Worm (Caenorhabditis elegans) whole organism, L2 larva: ENCODE results near the gene Y67A10A.11.

Experiments
- C34F6.9 ChIP-seq: fragments of 150-350 bp; optimal IDR thresholded peaks from 2 replicates; lab custom pipeline; 2014; ENCODE audit warnings: missing biosample characterization, missing genetic modification characterization
- F13H6.1 ChIP-seq: sonication (generic microtip); optimal IDR thresholded peaks from 2 replicates; lab custom pipeline; 2016; ENCODE audit warnings: missing genetic modification characterization, missing compliant biosample characterization
- R02D3.7 ChIP-seq: fragments of 150-350 bp; optimal IDR thresholded peaks from 2 replicates; lab custom pipeline; 2014; ENCODE audit warnings: missing biosample characterization, missing genetic modification characterization
- Y55F3AM.14 ChIP-seq: fragments of 200-800 bp; sonication (Bioruptor generic); optimal IDR thresholded peaks from 2 replicates; lab custom pipeline; 2018; ENCODE audit warnings: mild to moderate bottlenecking, missing genetic modification characterization, missing compliant biosample characterization
- ama-1 ChIP-seq: fragments of 150-350 bp; optimal IDR thresholded peaks from 2 replicates; lab custom pipeline; 2018; ENCODE audit warnings: inconsistent platforms
- blmp-1 ChIP-seq: sonication (generic microtip); optimal IDR thresholded peaks from 2 replicates; lab custom pipeline; 2017; ENCODE audit warnings: missing genetic modification characterization, mild to moderate bottlenecking, missing compliant biosample characterization, antibody characterized with exemption, moderate library complexity; ENCODE audit not compliant: insufficient read depth
- ceh-16 ChIP-seq: fragments of 150-350 bp; optimal IDR thresholded peaks from 2 replicates; lab custom pipeline; 2014; ENCODE audit warnings: missing biosample characterization, missing genetic modification characterization
- ceh-82 ChIP-seq: fragments of 150-350 bp; optimal IDR thresholded peaks from 2 replicates; lab custom pipeline; 2014; ENCODE audit warnings: missing biosample characterization, missing genetic modification characterization
- crh-2 ChIP-seq: sonication (generic microtip); optimal IDR thresholded peaks from 2 replicates; lab custom pipeline; 2017; ENCODE audit warnings: missing biosample characterization, missing genetic modification characterization
- egl-27 ChIP-seq: sonication (generic microtip); optimal IDR thresholded peaks from 3 replicates; lab custom pipeline; 2017; ENCODE audit warnings: missing biosample characterization, missing genetic modification reagents, missing genetic modification characterization
- elt-1 ChIP-seq: fragments of 150-350 bp; optimal IDR thresholded peaks from 2 replicates; lab custom pipeline; 2014; ENCODE audit warnings: missing biosample characterization, missing genetic modification characterization
- elt-3 ChIP-seq: sonication (generic microtip); optimal IDR thresholded peaks from 2 replicates; lab custom pipeline; 2017; ENCODE audit warnings: missing biosample characterization, missing genetic modification characterization
- fos-1 ChIP-seq: fragments of 150-350 bp; optimal IDR thresholded peaks from 2 replicates; lab custom pipeline; 2014; ENCODE audit warnings: missing biosample characterization, missing genetic modification characterization
- gmeb-1 ChIP-seq: fragments of 150-350 bp; optimal IDR thresholded peaks from 2 replicates; lab custom pipeline; 2014; ENCODE audit warnings: missing biosample characterization, missing genetic modification characterization
- lin-11 ChIP-seq: fragments of 150-350 bp; sonication (generic microtip); optimal IDR thresholded peaks from 2 replicates; lab custom pipeline; 2014; ENCODE audit warnings: missing biosample characterization, missing genetic modification characterization, inconsistent platforms, mixed read lengths
- lin-13 ChIP-seq: fragments of 150-350 bp; optimal IDR thresholded peaks from 2 replicates; lab custom pipeline; 2014; ENCODE audit warnings: missing biosample characterization, missing genetic modification reagents, missing genetic modification characterization
- lin-39 ChIP-seq: fragments of 150-350 bp; optimal IDR thresholded peaks from 2 replicates; lab custom pipeline; 2014; ENCODE audit warnings: missing biosample characterization, missing genetic modification reagents, missing genetic modification characterization
- mbf-1 ChIP-seq: sonication (generic microtip); optimal IDR thresholded peaks from 2 replicates; lab custom pipeline; 2017; ENCODE audit warnings: missing biosample characterization, missing genetic modification characterization
- nhr-10 ChIP-seq: sonication (generic microtip); optimal IDR thresholded peaks from 2 replicates; lab custom pipeline; 2017; ENCODE audit warnings: missing biosample characterization, missing genetic modification characterization
- nhr-12 ChIP-seq: fragments of 150-350 bp; optimal IDR thresholded peaks from 2 replicates; lab custom pipeline; 2014; ENCODE audit warnings: missing biosample characterization, missing genetic modification characterization
- nhr-129 ChIP-seq: fragments of 150-350 bp; optimal IDR thresholded peaks from 2 replicates; lab custom pipeline; 2014; ENCODE audit warnings: missing biosample characterization, missing genetic modification characterization
- nhr-21 ChIP-seq: fragments of 150-350 bp; optimal IDR thresholded peaks from 2 replicates; lab custom pipeline; 2014; ENCODE audit warnings: missing biosample characterization, missing genetic modification characterization
- nhr-23 ChIP-seq: fragments of 150-350 bp; optimal IDR thresholded peaks from 2 replicates; lab custom pipeline; 2014; ENCODE audit warnings: missing biosample characterization, missing genetic modification reagents, missing genetic modification characterization
- nhr-237 ChIP-seq: fragments of 150-350 bp; optimal IDR thresholded peaks from 2 replicates; lab custom pipeline; 2014; ENCODE audit warnings: missing biosample characterization, missing genetic modification characterization
- nhr-25 ChIP-seq: fragments of 150-350 bp; sonication (generic microtip); optimal IDR thresholded peaks from 3 replicates; lab custom pipeline; 2014; ENCODE audit warnings: missing biosample characterization, missing genetic modification characterization
- nhr-6 ChIP-seq: fragments of 150-350 bp; optimal IDR thresholded peaks from 2 replicates; lab custom pipeline; 2014; ENCODE audit warnings: missing biosample characterization, missing genetic modification characterization
- nhr-77 ChIP-seq: fragments of 150-350 bp; optimal IDR thresholded peaks from 2 replicates; lab custom pipeline; 2014; ENCODE audit warnings: missing biosample characterization, missing genetic modification characterization
- peb-1 ChIP-seq: fragments of 150-350 bp; optimal IDR thresholded peaks from 2 replicates; lab custom pipeline; 2014; ENCODE audit warnings: missing biosample characterization, missing genetic modification characterization
- sem-4 ChIP-seq: fragments of 150-350 bp; optimal IDR thresholded peaks from 2 replicates; lab custom pipeline; 2014; ENCODE audit warnings: missing biosample characterization, missing genetic modification reagents, missing genetic modification characterization
- sma-3 ChIP-seq: sonication (generic microtip); optimal IDR thresholded peaks from 2 replicates; lab custom pipeline; 2016; ENCODE audit warnings: missing genetic modification reagents, missing genetic modification characterization, missing compliant biosample characterization
- sma-9 ChIP-seq, 2 experiments: fragments of 150-350 bp in 1 of 2; sonication (generic microtip) in 1 of 2; optimal IDR thresholded peaks; 2 replicates each; lab custom pipeline; 2014 to 2016; ENCODE audit warnings: missing genetic modification characterization in 2 of 2, mild to moderate bottlenecking in 1 of 2, missing biosample characterization in 1 of 2, missing compliant biosample characterization in 1 of 2, missing genetic modification reagents in 1 of 2, moderate library complexity in 1 of 2
- snpc-4 ChIP-seq: fragments of 150-350 bp; optimal IDR thresholded peaks from 2 replicates; lab custom pipeline; 2014; ENCODE audit warnings: missing biosample characterization, missing genetic modification characterization
- unc-55 ChIP-seq: fragments of 150-350 bp; sonication (generic microtip); optimal IDR thresholded peaks from 3 replicates; lab custom pipeline; 2014; ENCODE audit warnings: missing biosample characterization, missing genetic modification reagents, missing genetic modification characterization
- unc-62 ChIP-seq: fragments of 150-350 bp; optimal IDR thresholded peaks from 2 replicates; lab custom pipeline; 2014; ENCODE audit warnings: missing biosample characterization, missing genetic modification reagents, missing genetic modification characterization
- zag-1 ChIP-seq: fragments of 150-350 bp; optimal IDR thresholded peaks from 2 replicates; lab custom pipeline; 2014; ENCODE audit warnings: missing biosample characterization, missing genetic modification characterization
- ztf-4 ChIP-seq: fragments of 150-350 bp; optimal IDR thresholded peaks from 2 replicates; lab custom pipeline; 2014; ENCODE audit warnings: missing biosample characterization, missing genetic modification characterization

Y67A10A.11 gene

DNA sequence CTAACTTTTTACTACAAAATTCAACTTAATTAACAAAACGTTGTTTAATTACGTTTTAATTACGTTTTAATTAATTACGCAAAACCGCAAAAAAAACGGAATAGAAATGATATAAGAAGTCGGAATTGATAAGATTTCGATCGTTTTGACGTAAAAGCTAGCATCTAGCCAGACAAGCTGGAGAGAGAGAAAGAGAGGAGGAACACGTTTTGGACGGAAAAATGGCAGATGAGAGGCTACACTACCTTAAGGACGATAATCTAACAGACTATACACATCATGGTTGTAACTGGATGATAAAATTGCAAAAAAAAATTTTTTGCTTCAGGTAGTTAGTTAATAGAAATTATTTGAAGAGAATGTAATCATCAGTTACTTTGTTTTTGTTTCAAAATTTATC, 44.4 kb downstream of the Y67A10A.11 start:
- TF ChIP-seq unc-55 (GFP tag; lab: Kevin White, UChicago) (no peak), nhr-12 (tag; lab: Kevin White, UChicago) (no peak), unc-62 (GFP tag; lab: Kevin White, UChicago) (no peak), ceh-82 (tag; lab: Kevin White, UChicago) (no peak), nhr-25 (no peak), ztf-4 (tag; lab: Kevin White, UChicago) (no peak), snpc-4 (tag; lab: Kevin White, UChicago) (no peak), elt-3 (tag; lab: Kevin White, UChicago) (no peak), C34F6.9 (tag; lab: Kevin White, UChicago) (no peak), lin-39 (tag; lab: Kevin White, UChicago) (no peak), ama-1 (lab: Kevin White, UChicago) (no peak), nhr-23 (no peak), sma-3 (no peak), zag-1 (tag; lab: Kevin White, UChicago) (no peak), R02D3.7 (tag; lab: Kevin White, UChicago) (no peak), blmp-1 (no peak), crh-2 (no peak), nhr-10 (tag; lab: Kevin White, UChicago) (no peak)
- TF ChIP-seq, all 48 proteins: peak for 0

DNA sequence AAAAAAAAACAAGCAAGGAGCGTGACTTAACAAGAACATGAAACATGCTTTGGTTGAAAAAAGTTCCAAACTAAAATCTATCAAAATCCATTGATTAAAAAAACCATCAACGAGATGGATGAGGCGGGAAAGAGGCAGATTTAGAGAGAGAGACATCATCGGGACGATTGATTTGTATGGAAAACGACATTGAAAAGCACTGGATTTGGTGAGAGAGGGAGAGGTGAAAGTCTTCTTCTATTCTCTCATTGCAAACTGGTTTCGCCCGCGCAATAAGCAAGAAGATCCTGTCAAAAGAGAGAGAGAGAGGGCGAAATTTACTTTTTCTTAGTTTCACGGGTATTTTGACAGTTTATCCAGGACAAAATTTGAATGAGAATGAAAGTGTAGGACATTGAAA, 45.4 kb downstream of the Y67A10A.11 start:
- TF ChIP-seq nhr-21 (tag; lab: Kevin White, UChicago) (no peak), nhr-237 (tag; lab: Kevin White, UChicago) (no peak), nhr-129 (tag; lab: Kevin White, UChicago) (peak; percentile 14)

DNA sequence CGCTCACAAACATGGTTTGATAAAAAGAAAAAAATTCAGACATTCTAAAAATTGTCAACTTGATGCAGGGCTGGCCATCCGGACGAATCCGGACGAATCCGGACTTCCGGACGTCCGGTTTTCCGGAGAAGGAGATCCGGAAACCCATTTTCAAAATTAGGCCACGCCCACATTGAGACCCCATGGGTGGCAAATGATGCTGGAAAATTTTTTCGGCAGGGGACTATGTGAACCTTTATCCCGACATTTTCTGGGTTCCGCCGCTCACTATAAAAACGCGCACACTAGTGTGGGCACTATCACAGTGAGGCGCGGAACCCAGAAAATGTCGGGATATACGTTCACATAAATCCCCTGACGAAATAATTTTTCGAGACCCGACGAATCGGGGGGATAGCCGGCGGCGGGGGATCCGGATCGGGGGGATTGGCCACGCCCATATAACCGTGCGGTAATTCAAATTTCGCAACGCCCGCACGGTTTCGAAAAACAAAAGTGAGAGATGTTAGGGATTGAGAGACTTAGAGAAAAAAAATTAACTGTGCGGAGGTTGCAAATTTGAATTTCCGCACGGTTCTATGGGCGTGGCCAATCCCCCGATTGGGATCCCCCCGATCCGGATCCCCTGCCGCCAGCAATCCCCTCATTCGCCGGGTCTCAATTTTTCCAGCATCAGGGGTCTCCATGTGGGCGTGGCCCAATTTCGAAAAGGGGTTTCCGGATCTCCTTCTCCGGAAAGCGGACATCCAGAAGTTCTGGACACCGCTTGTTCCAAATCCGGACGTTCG, 48.2 kb downstream of the Y67A10A.11 start:
- TF ChIP-seq lin-11 (tag; lab: Kevin White, UChicago) (no peak), nhr-6 (tag; lab: Kevin White, UChicago) (no peak), zag-1 (tag; lab: Kevin White, UChicago) (no peak), mbf-1 (tag; lab: Kevin White, UChicago) (no peak)

DNA sequence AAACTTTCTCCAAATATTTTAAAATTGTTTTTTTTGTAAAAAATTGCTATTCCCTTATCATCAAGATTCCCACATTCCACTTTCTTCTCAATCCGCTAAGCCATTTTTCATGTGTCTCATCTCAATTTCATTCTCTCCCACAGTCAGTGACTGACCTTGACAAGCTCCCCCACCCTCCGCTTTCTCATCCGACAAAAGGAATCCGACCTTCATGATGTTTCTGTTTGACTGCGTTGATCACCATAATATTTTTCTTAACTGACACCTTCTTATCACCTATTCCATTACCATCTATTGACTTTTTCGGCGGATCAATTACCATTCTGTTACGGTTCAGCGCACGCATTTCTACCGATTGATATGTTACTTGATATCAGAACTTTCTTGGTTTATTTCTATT, 49.3 kb downstream of the Y67A10A.11 start:
- TF ChIP-seq nhr-25 = peak; percentile 35
- no peak for TF ChIP-seq zag-1 (tag; lab: Kevin White, UChicago)
- peak; percentile 10 for TF ChIP-seq ceh-16 (tag; lab: Kevin White, UChicago)
- TF ChIP-seq nhr-77 (tag; lab: Kevin White, UChicago) = no peak
- TF ChIP-seq sem-4 = no peak
- peak; percentile 10 for TF ChIP-seq fos-1 (tag; lab: Kevin White, UChicago)
- no peak for TF ChIP-seq C34F6.9 (tag; lab: Kevin White, UChicago)
- no peak for TF ChIP-seq elt-1 (tag; lab: Kevin White, UChicago)
- no peak for TF ChIP-seq lin-11 (tag; lab: Kevin White, UChicago)
- TF ChIP-seq lin-13 (GFP tag; lab: Kevin White, UChicago) = no peak
- no peak for TF ChIP-seq nhr-21 (tag; lab: Kevin White, UChicago)
- TF ChIP-seq nhr-129 (tag; lab: Kevin White, UChicago) = peak; percentile 65
- peak; percentile 47 for TF ChIP-seq blmp-1
- TF ChIP-seq ztf-4 (tag; lab: Kevin White, UChicago) = no peak

DNA sequence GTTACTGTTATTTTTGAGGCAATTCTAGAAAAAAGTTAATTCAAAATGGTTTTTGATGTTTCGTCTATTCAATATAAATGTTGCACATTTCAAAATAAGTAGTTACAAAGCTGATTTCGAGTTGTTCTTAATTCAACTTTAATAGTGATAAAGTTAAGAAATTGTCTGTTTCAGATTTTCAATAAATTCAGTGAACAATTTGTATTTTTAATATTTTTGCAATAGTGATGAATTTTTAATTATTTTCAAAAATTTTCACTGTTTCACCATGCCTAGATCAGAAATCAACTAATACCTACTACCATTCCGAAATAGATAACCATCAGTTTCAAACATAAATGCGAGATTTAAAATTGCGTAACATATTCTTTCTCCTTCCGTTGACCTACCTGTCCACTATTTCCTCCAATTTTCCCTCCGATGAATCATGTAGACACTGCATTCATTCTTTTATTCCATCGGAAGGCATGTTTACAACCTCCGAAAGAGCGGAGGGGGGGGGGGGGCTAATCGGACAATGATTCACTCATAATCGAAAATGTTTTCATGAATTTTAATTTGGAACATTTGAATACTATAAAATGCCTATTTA, 50.4 kb downstream of the Y67A10A.11 start:
- TF ChIP-seq nhr-129 (tag; lab: Kevin White, UChicago) (peak; percentile 14), nhr-25 (peak; percentile 15), sem-4 (peak; percentile 10), Y55F3AM.14 (GFP tag; lab: Kevin White, UChicago) (no peak)

DNA sequence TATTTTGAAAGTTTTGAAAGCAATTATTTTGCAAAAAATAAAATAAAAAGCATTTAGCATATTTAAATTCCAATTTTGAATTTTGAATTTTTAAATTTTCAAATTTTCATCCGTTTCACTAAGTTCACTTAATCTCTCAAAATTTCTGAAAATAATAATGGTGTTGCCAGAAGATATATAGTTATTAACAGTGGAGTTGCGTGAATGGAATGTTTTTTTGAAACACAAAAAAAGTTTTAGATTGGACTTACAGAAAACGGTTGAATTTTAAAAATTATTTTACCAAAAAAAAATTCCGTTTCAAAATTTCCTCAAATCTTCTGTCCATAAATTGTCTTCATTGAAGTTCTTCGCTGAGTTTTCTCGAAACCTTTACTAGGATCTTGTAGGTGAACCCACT, 51.5 kb downstream of the Y67A10A.11 start:
- TF ChIP-seq egl-27 (tag; lab: Kevin White, UChicago) = no peak
- TF ChIP-seq nhr-25 = no peak
- TF ChIP-seq gmeb-1 = no peak
- TF ChIP-seq sem-4 = no peak
- no peak for TF ChIP-seq peb-1
- no peak for TF ChIP-seq sma-9 (GFP tag; optimal IDR thresholded peaks at IDR 0.05; lab: Kevin White, UChicago)
- TF ChIP-seq sma-9 (tag; optimal IDR thresholded peaks at IDR 0.05; lab: Kevin White, UChicago) = no peak
- TF ChIP-seq nhr-237 (tag; lab: Kevin White, UChicago) = no peak
- no peak for TF ChIP-seq nhr-77 (tag; lab: Kevin White, UChicago)
- no peak for TF ChIP-seq nhr-129 (tag; lab: Kevin White, UChicago)
- no peak for TF ChIP-seq C34F6.9 (tag; lab: Kevin White, UChicago)
- TF ChIP-seq F13H6.1 (tag; lab: Kevin White, UChicago) = no peak
